Comparison of ENCODE assay signal across 4 worm cellular contexts in genomic region chrX:12517307-12517706, ce11.
TF ChIP-seq lines count a peak whose summit lies in the region.

No protein-coding gene starts in this region.

TF ChIP-seq in whole organism, L1 larva, 84 proteins besides CTCF, POLR2A, EP300 and RAD21 (continued from another document and continues in another):
- TF ChIP-seq skn-1 (tag; optimal IDR thresholded peaks at IDR 0.05; lab: Kevin White, UChicago) (peak; percentile 14), C16A3.4 (tag; optimal IDR thresholded peaks at IDR 0.05; lab: Kevin White, UChicago) (peak; percentile 29), ceh-90 (tag; optimal IDR thresholded peaks at IDR 0.05; lab: Kevin White, UChicago) (no peak), ceh-8 (GFP tag; optimal IDR thresholded peaks at IDR 0.05; lab: Kevin White, UChicago) (no peak), nhr-19 (GFP tag; conservative IDR thresholded peaks at IDR 0.05; lab: Robert Waterston, UW) (peak; percentile 97), lin-35 (GFP tag; optimal IDR thresholded peaks at IDR 0.05; lab: Kevin White, UChicago) (peak; percentile 16 to 50), dsc-1 (tag; optimal IDR thresholded peaks at IDR 0.05; lab: Kevin White, UChicago) (peak; percentile 61), sox-4 (tag; optimal IDR thresholded peaks at IDR 0.05; lab: Kevin White, UChicago) (no peak), elt-3 (tag; optimal IDR thresholded peaks at IDR 0.05; lab: Kevin White, UChicago) (peak in 1 of 6 experiments; percentile 49), zip-4 (GFP tag; optimal IDR thresholded peaks at IDR 0.05; lab: Kevin White, UChicago) (no peak), ets-5 (GFP tag; IDR thresholded peaks at IDR 0.05; lab: Robert Waterston, UW) (no peak), grh-1 (GFP tag; IDR thresholded peaks at IDR 0.05; lab: Robert Waterston, UW) (no peak), nhr-76 (tag; optimal IDR thresholded peaks at IDR 0.05; lab: Kevin White, UChicago) (no peak), dpl-1 (GFP tag; optimal IDR thresholded peaks at IDR 0.05; lab: Kevin White, UChicago) (peak in 1 of 3 experiments; percentile 6), ces-1 (GFP tag; optimal IDR thresholded peaks at IDR 0.05; lab: Kevin White, UChicago) (no peak), hpl-2 (GFP tag; optimal IDR thresholded peaks at IDR 0.05; lab: Kevin White, UChicago) (no peak), efl-3 (GFP tag; optimal IDR thresholded peaks at IDR 0.05; lab: Kevin White, UChicago) (no peak), hlh-4 (tag; optimal IDR thresholded peaks at IDR 0.05; lab: Kevin White, UChicago) (no peak), lin-39 (tag; optimal IDR thresholded peaks at IDR 0.05; lab: Kevin White, UChicago) (no peak), nhr-237 (tag; optimal IDR thresholded peaks at IDR 0.05; lab: Kevin White, UChicago) (no peak), nhr-77 (tag; optimal IDR thresholded peaks at IDR 0.05; lab: Kevin White, UChicago) (peak; percentile 29), rnt-1 (tag; optimal IDR thresholded peaks at IDR 0.05; lab: Kevin White, UChicago) (peak; percentile 40), nhr-85 (tag; lab: Kevin White, UChicago) (no peak), pax-3 (tag; optimal IDR thresholded peaks at IDR 0.05; lab: Kevin White, UChicago) (no peak), unc-86 (tag; optimal IDR thresholded peaks at IDR 0.05; lab: Kevin White, UChicago) (peak; percentile 18), pag-3 (tag; optimal IDR thresholded peaks at IDR 0.05; lab: Kevin White, UChicago; ENCODE audit: borderline replicate concordance, insufficient read depth) (no peak), ceh-82 (tag; optimal IDR thresholded peaks at IDR 0.05; lab: Kevin White, UChicago) (peak; percentile 18 to 53 (median 41)), nhr-90 (tag; optimal IDR thresholded peaks at IDR 0.05; lab: Kevin White, UChicago; ENCODE audit: poor library complexity) (peak; percentile 50), C34B4.2 (tag; optimal IDR thresholded peaks at IDR 0.05; lab: Kevin White, UChicago) (no peak), ama-1 (optimal IDR thresholded peaks at IDR 0.05; lab: Kevin White, UChicago) (peak; percentile 2), mef-2 (tag; optimal IDR thresholded peaks at IDR 0.05; lab: Kevin White, UChicago) (no peak), lir-3 (tag; optimal IDR thresholded peaks at IDR 0.05; lab: Kevin White, UChicago; ENCODE audit: poor library complexity) (peak; percentile 2), aly-2 (tag; optimal IDR thresholded peaks at IDR 0.05; lab: Kevin White, UChicago) (no peak)

TF ChIP-seq in whole organism, L2 larva, 48 proteins besides CTCF, POLR2A, EP300 and RAD21 (continued from another document):
- TF ChIP-seq Y55F3AM.14 (GFP tag; optimal IDR thresholded peaks at IDR 0.05; lab: Kevin White, UChicago) (no peak), nhr-77 (tag; optimal IDR thresholded peaks at IDR 0.05; lab: Kevin White, UChicago) (no peak), nhr-129 (tag; optimal IDR thresholded peaks at IDR 0.05; lab: Kevin White, UChicago) (peak; percentile 87), gmeb-1 (tag; optimal IDR thresholded peaks at IDR 0.05; lab: Kevin White, UChicago) (peak; percentile 32), nhr-10 (tag; optimal IDR thresholded peaks at IDR 0.05; lab: Kevin White, UChicago) (no peak), nhr-25 (tag; optimal IDR thresholded peaks at IDR 0.05; lab: Kevin White, UChicago) (peak; percentile 72), R02D3.7 (tag; optimal IDR thresholded peaks at IDR 0.05; lab: Kevin White, UChicago) (no peak), nhr-237 (tag; optimal IDR thresholded peaks at IDR 0.05; lab: Kevin White, UChicago) (no peak), ceh-82 (tag; optimal IDR thresholded peaks at IDR 0.05; lab: Kevin White, UChicago) (no peak), crh-2 (tag; optimal IDR thresholded peaks at IDR 0.05; lab: Kevin White, UChicago) (peak; percentile 79), alr-1 (tag; optimal IDR thresholded peaks at IDR 0.05; lab: Kevin White, UChicago) (no peak), peb-1 (tag; optimal IDR thresholded peaks at IDR 0.05; lab: Kevin White, UChicago) (no peak), C34F6.9 (tag; optimal IDR thresholded peaks at IDR 0.05; lab: Kevin White, UChicago) (peak; percentile 66), nhr-12 (tag; optimal IDR thresholded peaks at IDR 0.05; lab: Kevin White, UChicago) (no peak), unc-55 (GFP tag; optimal IDR thresholded peaks at IDR 0.05; lab: Kevin White, UChicago) (peak; percentile 53), lsy-2 (tag; optimal IDR thresholded peaks at IDR 0.05; lab: Kevin White, UChicago) (peak in 1 of 2 experiments; percentile 67), nhr-23 (tag; optimal IDR thresholded peaks at IDR 0.05; lab: Kevin White, UChicago) (no peak), F13H6.1 (tag; optimal IDR thresholded peaks at IDR 0.05; lab: Kevin White, UChicago) (peak; percentile 50), ztf-4 (tag; optimal IDR thresholded peaks at IDR 0.05; lab: Kevin White, UChicago) (peak; percentile 30), snpc-4 (tag; optimal IDR thresholded peaks at IDR 0.05; lab: Kevin White, UChicago) (no peak), elt-1 (tag; optimal IDR thresholded peaks at IDR 0.05; lab: Kevin White, UChicago) (no peak), blmp-1 (tag; optimal IDR thresholded peaks at IDR 0.05; lab: Kevin White, UChicago; ENCODE audit: insufficient read depth) (no peak), mab-5 (tag; optimal IDR thresholded peaks at IDR 0.05; lab: Kevin White, UChicago) (no peak), aly-2 (tag; optimal IDR thresholded peaks at IDR 0.05; lab: Kevin White, UChicago) (no peak), sma-9 (GFP tag; optimal IDR thresholded peaks at IDR 0.05; lab: Kevin White, UChicago) (peak; percentile 87), sma-9 (tag; optimal IDR thresholded peaks at IDR 0.05; lab: Kevin White, UChicago) (no peak)

TF ChIP-seq in whole organism, L3 larva, 47 proteins besides CTCF, POLR2A, EP300 and RAD21 (continued from another document):
- TF ChIP-seq fkh-10 (GFP tag; optimal IDR thresholded peaks at IDR 0.05; lab: Kevin White, UChicago) (no peak), ama-1 (optimal IDR thresholded peaks at IDR 0.05; lab: Kevin White, UChicago) (peak; percentile 11), mdl-1 (tag; optimal IDR thresholded peaks at IDR 0.05; lab: Kevin White, UChicago) (no peak), pqm-1 (tag; optimal IDR thresholded peaks at IDR 0.05; lab: Kevin White, UChicago) (no peak), nhr-43 (tag; optimal IDR thresholded peaks at IDR 0.05; lab: Kevin White, UChicago; ENCODE audit: poor library complexity, severe bottlenecking) (peak; percentile 80), ceh-28 (tag; optimal IDR thresholded peaks at IDR 0.05; lab: Kevin White, UChicago) (no peak), unc-39 (tag; optimal IDR thresholded peaks at IDR 0.05; lab: Kevin White, UChicago) (no peak), nhr-25 (tag; optimal IDR thresholded peaks at IDR 0.05; lab: Kevin White, UChicago) (peak; percentile 32), lin-39 (tag; optimal IDR thresholded peaks at IDR 0.05; lab: Kevin White, UChicago) (peak; percentile 77), skn-1 (tag; optimal IDR thresholded peaks at IDR 0.05; lab: Kevin White, UChicago) (no peak), nfya-1 (tag; optimal IDR thresholded peaks at IDR 0.05; lab: Kevin White, UChicago; ENCODE audit: insufficient read depth) (peak; percentile 66), pha-4 (tag; optimal IDR thresholded peaks at IDR 0.05; lab: Kevin White, UChicago) (peak; percentile 19), elt-3 (tag; optimal IDR thresholded peaks at IDR 0.05; lab: Kevin White, UChicago) (no peak)

TF ChIP-seq in whole organism, L4 larva, 104 proteins besides CTCF, POLR2A, EP300 and RAD21 (continued from another document):
- TF ChIP-seq saeg-2 (GFP tag; IDR thresholded peaks at IDR 0.05; lab: Robert Waterston, UW) (no peak), ZK546.5 (tag; optimal IDR thresholded peaks at IDR 0.05; lab: Kevin White, UChicago) (no peak), mep-1 (tag; optimal IDR thresholded peaks at IDR 0.05; lab: Kevin White, UChicago) (peak; percentile 68), mdl-1 (tag; optimal IDR thresholded peaks at IDR 0.05; lab: Kevin White, UChicago) (peak in 1 of 2 experiments; percentile 80), zfp-2 (tag; optimal IDR thresholded peaks at IDR 0.05; lab: Kevin White, UChicago) (no peak), arid-1 (GFP tag; conservative IDR thresholded peaks at IDR 0.05; lab: Robert Waterston, UW) (no peak), nhr-11 (tag; optimal IDR thresholded peaks at IDR 0.05; lab: Kevin White, UChicago) (peak; percentile 63), lsy-2 (tag; optimal IDR thresholded peaks at IDR 0.05; lab: Kevin White, UChicago) (peak in 1 of 2 experiments; percentile 70), zip-2 (tag; optimal IDR thresholded peaks at IDR 0.05; lab: Kevin White, UChicago) (no peak), tra-1 (GFP tag; IDR thresholded peaks at IDR 0.05; lab: Robert Waterston, UW) (0 out of 2 replicates have a peak, but pooled peaks have one; percentile 48), F10B5.3 (tag; optimal IDR thresholded peaks at IDR 0.05; lab: Kevin White, UChicago) (no peak), ZK337.2 (GFP tag; IDR thresholded peaks at IDR 0.05; lab: Robert Waterston, UW) (no peak), ceh-20 (GFP tag; IDR thresholded peaks at IDR 0.05; lab: Robert Waterston, UW) (peak; percentile 46; the same call in 1 of the 2 replicates), aha-1 (tag; lab: Kevin White, UChicago) (peak; percentile 92), lin-38 (GFP tag; IDR thresholded peaks at IDR 0.05; lab: Robert Waterston, UW) (no peak), ctbp-1 (GFP tag; IDR thresholded peaks at IDR 0.05; lab: Robert Waterston, UW) (no peak), hlh-30 (tag; optimal IDR thresholded peaks at IDR 0.05; lab: Kevin White, UChicago; ENCODE audit: insufficient read depth) (peak; percentile 82), pqm-1 (tag; optimal IDR thresholded peaks at IDR 0.05; lab: Kevin White, UChicago) (no peak), duxl-1 (tag; optimal IDR thresholded peaks at IDR 0.05; lab: Kevin White, UChicago; ENCODE audit: poor library complexity) (no peak), dmd-6 (GFP tag; IDR thresholded peaks at IDR 0.05; lab: Robert Waterston, UW) (peak; percentile 31), mes-2 (tag; optimal IDR thresholded peaks at IDR 0.05; lab: Kevin White, UChicago; ENCODE audit: poor library complexity, severe bottlenecking) (peak; percentile 22), F44E2.7 (GFP tag; IDR thresholded peaks at IDR 0.05; lab: Robert Waterston, UW) (no peak), lin-15B (tag; optimal IDR thresholded peaks at IDR 0.05; lab: Kevin White, UChicago) (no peak), daf-19 (GFP tag; conservative IDR thresholded peaks at IDR 0.05; lab: Robert Waterston, UW) (0 out of 2 replicates have a peak, but pooled peaks have one; percentile 24), dmd-8 (GFP tag; IDR thresholded peaks at IDR 0.05; lab: Robert Waterston, UW) (no peak), nhr-77 (tag; optimal IDR thresholded peaks at IDR 0.05; lab: Kevin White, UChicago) (peak; percentile 40), hlh-11 (tag; optimal IDR thresholded peaks at IDR 0.05; lab: Kevin White, UChicago) (peak; percentile 50), aly-2 (tag; optimal IDR thresholded peaks at IDR 0.05; lab: Kevin White, UChicago) (no peak), gei-8 (GFP tag; optimal IDR thresholded peaks at IDR 0.05; lab: Kevin White, UChicago) (peak; percentile 4), F49E8.2 (tag; optimal IDR thresholded peaks at IDR 0.05; lab: Kevin White, UChicago; ENCODE audit: borderline replicate concordance) (no peak), mxl-2 (GFP tag; conservative IDR thresholded peaks at IDR 0.05; lab: Robert Waterston, UW) (no peak), skn-1 (tag; optimal IDR thresholded peaks at IDR 0.05; lab: Kevin White, UChicago) (no peak), ama-1 (optimal IDR thresholded peaks at IDR 0.05; lab: Kevin White, UChicago) (no peak), zag-1 (tag; optimal IDR thresholded peaks at IDR 0.05; lab: Kevin White, UChicago) (no peak), daf-16 (GFP tag; optimal IDR thresholded peaks at IDR 0.05; lab: Kevin White, UChicago) (peak in 1 of 2 experiments; percentile 7), daf-16 (tag; optimal IDR thresholded peaks at IDR 0.05; lab: Kevin White, UChicago) (peak; percentile 71), ceh-32 (tag; optimal IDR thresholded peaks at IDR 0.05; lab: Kevin White, UChicago; ENCODE audit: poor library complexity) (no peak), vab-7 (GFP tag; IDR thresholded peaks at IDR 0.05; lab: Robert Waterston, UW) (no peak), Y5F2A.4 (GFP tag; optimal IDR thresholded peaks at IDR 0.05; lab: Kevin White, UChicago) (no peak), sdz-12 (GFP tag; optimal IDR thresholded peaks at IDR 0.05; lab: Kevin White, UChicago) (no peak), dmd-9 (GFP tag; IDR thresholded peaks at IDR 0.05; lab: Robert Waterston, UW) (no peak), snpc-4 (tag; optimal IDR thresholded peaks at IDR 0.05; lab: Kevin White, UChicago) (no peak), lin-13 (GFP tag; optimal IDR thresholded peaks at IDR 0.05; lab: Kevin White, UChicago) (no peak), lir-3 (tag; optimal IDR thresholded peaks at IDR 0.05; lab: Kevin White, UChicago) (no peak), ceh-28 (tag; optimal IDR thresholded peaks at IDR 0.05; lab: Kevin White, UChicago) (no peak), hif-1 (tag; optimal IDR thresholded peaks at IDR 0.05; lab: Kevin White, UChicago) (peak in 1 of 2 experiments; percentile 94), attf-4 (tag; optimal IDR thresholded peaks at IDR 0.05; lab: Kevin White, UChicago) (no peak), ztf-11 (tag; optimal IDR thresholded peaks at IDR 0.05; lab: Kevin White, UChicago) (no peak), php-3 (GFP tag; IDR thresholded peaks at IDR 0.05; lab: Robert Waterston, UW) (no peak), mdt-29 (GFP tag; IDR thresholded peaks at IDR 0.05; lab: Robert Waterston, UW) (0 out of 2 replicates have a peak, but pooled peaks have one; percentile 24), nhr-10 (tag; optimal IDR thresholded peaks at IDR 0.05; lab: Kevin White, UChicago) (no peak), T26A8.4 (GFP tag; IDR thresholded peaks at IDR 0.05; lab: Robert Waterston, UW) (peak; percentile 12; the same call in 1 of the 2 replicates), nhr-25 (tag; optimal IDR thresholded peaks at IDR 0.05; lab: Kevin White, UChicago; ENCODE audit: borderline replicate concordance, insufficient read depth) (no peak), ceh-82 (tag; optimal IDR thresholded peaks at IDR 0.05; lab: Kevin White, UChicago) (no peak), fos-1 (tag; optimal IDR thresholded peaks at IDR 0.05; lab: Kevin White, UChicago) (no peak), dpl-1 (GFP tag; optimal IDR thresholded peaks at IDR 0.05; lab: Kevin White, UChicago) (peak; percentile 21), tag-97 (GFP tag; IDR thresholded peaks at IDR 0.05; lab: Robert Waterston, UW) (no peak), T20F7.1 (GFP tag; optimal IDR thresholded peaks at IDR 0.05; lab: Kevin White, UChicago) (no peak), egl-27 (tag; optimal IDR thresholded peaks at IDR 0.05; lab: Kevin White, UChicago) (no peak), F37D6.2 (tag; optimal IDR thresholded peaks at IDR 0.05; lab: Kevin White, UChicago) (no peak), spr-1 (tag; optimal IDR thresholded peaks at IDR 0.05; lab: Kevin White, UChicago) (no peak), Y75B8A.6 (GFP tag; IDR thresholded peaks at IDR 0.05; lab: Robert Waterston, UW) (no peak), nhr-6 (tag; optimal IDR thresholded peaks at IDR 0.05; lab: Kevin White, UChicago) (peak; percentile 22)
